Worm (Caenorhabditis elegans) whole organism, L1 larva: ENCODE data around the gene nspd-9.
"Not testable (repeated sequence)": the region's sequence is repeated elsewhere in the genome, so short reads cannot be mapped to it uniquely, and the experiment has no call there.

ENCODE experiments used
- F16B12.6 ChIP-seq: fragments of 150-350 bp; optimal IDR thresholded peaks from 2 replicates; lab custom pipeline; 2014; ENCODE audit warnings: missing biosample characterization, missing genetic modification characterization
- Y116A8C.19 ChIP-seq: sonication (generic microtip); optimal IDR thresholded peaks from 2 replicates; lab custom pipeline; 2016; ENCODE audit warnings: missing compliant biosample characterization, missing genetic modification characterization, borderline replicate concordance
- alr-1 ChIP-seq: fragments of 200-800 bp; sonication (Bioruptor generic); optimal IDR thresholded peaks from 2 replicates; lab custom pipeline; 2018; ENCODE audit warnings: borderline replicate concordance, mild to moderate bottlenecking, missing genetic modification characterization, missing compliant biosample characterization
- blmp-1 ChIP-seq: fragments of 150-350 bp; optimal IDR thresholded peaks from 2 replicates; lab custom pipeline; 2014; ENCODE audit warnings: missing biosample characterization, missing genetic modification characterization
- ceh-88 ChIP-seq: fragments of 200-800 bp; sonication (Bioruptor generic); IDR thresholded peaks from 2 replicates; pipeline ENCODE4 v1.3.6; 2022; ENCODE audit warnings: missing genetic modification characterization, missing compliant biosample characterization
- dpl-1 ChIP-seq, 3 experiments: fragments of 150-350 bp in 2 of 3; sonication (generic microtip) in 1 of 3; optimal IDR thresholded peaks; 2 replicates each; lab custom pipeline; 2014 to 2017; ENCODE audit warnings: missing biosample characterization in 3 of 3, missing genetic modification characterization in 3 of 3, missing genetic modification reagents in 3 of 3
- efl-1 ChIP-seq, 4 experiments: fragments of 150-350 bp; optimal IDR thresholded peaks in 3 of 4; peaks in 1 of 4; 1 replicate in 1 of 4; 2 replicates in 3 of 4; lab custom pipeline; 2014; ENCODE audit warnings: missing biosample characterization in 2 of 4, missing genetic modification characterization in 2 of 4, missing genetic modification reagents in 2 of 4
- efl-3 ChIP-seq: fragments of 200-800 bp; sonication (Bioruptor generic); optimal IDR thresholded peaks from 2 replicates; lab custom pipeline; 2018; ENCODE audit warnings: mild to moderate bottlenecking, missing genetic modification characterization, missing compliant biosample characterization
- elt-2 ChIP-seq: sonication (generic microtip); optimal IDR thresholded peaks from 2 replicates; lab custom pipeline; 2016; ENCODE audit warnings: missing genetic modification characterization, mild to moderate bottlenecking, inconsistent platforms, missing compliant biosample characterization, missing genetic modification reagents
- fkh-4 ChIP-seq: sonication (generic microtip); optimal IDR thresholded peaks from 2 replicates; lab custom pipeline; 2016; ENCODE audit warnings: missing compliant biosample characterization, missing genetic modification characterization, borderline replicate concordance
- fos-1 ChIP-seq: fragments of 150-350 bp; optimal IDR thresholded peaks from 2 replicates; lab custom pipeline; 2014; ENCODE audit warnings: missing biosample characterization, missing genetic modification characterization
- grh-1 ChIP-seq: fragments of 200-800 bp; sonication (Bioruptor generic); IDR thresholded peaks from 2 replicates; pipeline ENCODE4 v1.3.6; 2022; ENCODE audit warnings: missing genetic modification reagents, missing genetic modification characterization, missing compliant biosample characterization
- hlh-17 ChIP-seq: fragments of 200-800 bp; sonication (Bioruptor generic); optimal IDR thresholded peaks from 2 replicates; lab custom pipeline; 2018; ENCODE audit warnings: missing genetic modification characterization, mild to moderate bottlenecking, missing compliant biosample characterization, moderate library complexity, borderline replicate concordance
- hpl-2 ChIP-seq: fragments of 150-350 bp; optimal IDR thresholded peaks from 2 replicates; lab custom pipeline; 2014; ENCODE audit warnings: missing biosample characterization, missing genetic modification reagents, missing genetic modification characterization
- isw-1 ChIP-seq: fragments of 200-800 bp; sonication (Bioruptor generic); IDR thresholded peaks from 2 replicates; pipeline ENCODE4 v1.3.6; 2022; ENCODE audit warnings: missing genetic modification characterization, missing compliant biosample characterization
- lin-35 ChIP-seq, 2 experiments: fragments of 150-350 bp; optimal IDR thresholded peaks; 2 replicates each; lab custom pipeline; 2014; ENCODE audit warnings: missing biosample characterization in 2 of 2, missing genetic modification characterization in 2 of 2, missing genetic modification reagents in 2 of 2
- lin-39 ChIP-seq: fragments of 150-350 bp; optimal IDR thresholded peaks from 2 replicates; lab custom pipeline; 2014; ENCODE audit warnings: missing biosample characterization, missing genetic modification reagents, missing genetic modification characterization
- lsy-2 ChIP-seq, 2 experiments: fragments of 150-350 bp; optimal IDR thresholded peaks; 2 replicates each; lab custom pipeline; 2014; ENCODE audit warnings: missing biosample characterization in 2 of 2, missing genetic modification characterization in 2 of 2
- mdl-1 ChIP-seq, 2 experiments: fragments of 150-350 bp; optimal IDR thresholded peaks; 2 replicates each; lab custom pipeline; 2014 to 2017; ENCODE audit warnings: missing biosample characterization in 2 of 2, missing genetic modification characterization in 2 of 2, inconsistent platforms in 1 of 2
- mef-2 ChIP-seq: fragments of 150-350 bp; optimal IDR thresholded peaks from 2 replicates; lab custom pipeline; 2014; ENCODE audit warnings: missing biosample characterization, missing genetic modification characterization
- mep-1 ChIP-seq: fragments of 150-350 bp; optimal IDR thresholded peaks from 2 replicates; lab custom pipeline; 2014; ENCODE audit warnings: missing biosample characterization, missing genetic modification characterization
- nhr-12 ChIP-seq: sonication (generic microtip); optimal IDR thresholded peaks from 2 replicates; lab custom pipeline; 2017; ENCODE audit warnings: missing biosample characterization, missing genetic modification characterization
- nhr-237 ChIP-seq: fragments of 150-350 bp; optimal IDR thresholded peaks from 2 replicates; lab custom pipeline; 2014; ENCODE audit warnings: missing biosample characterization, missing genetic modification characterization
- nhr-71 ChIP-seq: sonication (generic microtip); optimal IDR thresholded peaks from 2 replicates; lab custom pipeline; 2016; ENCODE audit warnings: mild to moderate bottlenecking, missing genetic modification characterization, moderate library complexity, missing compliant biosample characterization
- nhr-76 ChIP-seq: sonication (generic microtip); optimal IDR thresholded peaks from 2 replicates; lab custom pipeline; 2017; ENCODE audit warnings: missing biosample characterization, missing genetic modification characterization
- nhr-84 ChIP-seq: sonication (generic microtip); optimal IDR thresholded peaks from 2 replicates; lab custom pipeline; 2017; ENCODE audit warnings: missing biosample characterization, missing genetic modification characterization
- nhr-85 ChIP-seq: sonication (generic microtip); peaks from one replicate; lab custom pipeline; 2016; ENCODE audit warnings: missing genetic modification characterization, inconsistent platforms, missing compliant biosample characterization
- nhr-90 ChIP-seq: sonication (generic microtip); optimal IDR thresholded peaks from 2 replicates; lab custom pipeline; 2016; ENCODE audit warnings: mild to moderate bottlenecking, missing genetic modification characterization, missing compliant biosample characterization; ENCODE audit not compliant: poor library complexity
- snpc-4 ChIP-seq: fragments of 150-350 bp; optimal IDR thresholded peaks from 2 replicates; lab custom pipeline; 2014; ENCODE audit warnings: missing biosample characterization, missing genetic modification characterization
- snu-23 ChIP-seq: sonication (generic microtip); optimal IDR thresholded peaks from 2 replicates; lab custom pipeline; 2016; ENCODE audit warnings: missing genetic modification characterization, missing compliant biosample characterization
- sox-4 ChIP-seq: sonication (generic microtip); optimal IDR thresholded peaks from 2 replicates; lab custom pipeline; 2016; ENCODE audit warnings: missing genetic modification characterization, missing compliant biosample characterization
- swsn-7 ChIP-seq: sonication (generic microtip); optimal IDR thresholded peaks from 2 replicates; lab custom pipeline; 2016; ENCODE audit warnings: missing genetic modification characterization, missing compliant biosample characterization
- tlp-1 ChIP-seq: fragments of 150-350 bp; optimal IDR thresholded peaks from 2 replicates; lab custom pipeline; 2014; ENCODE audit warnings: missing biosample characterization, missing genetic modification characterization
- unc-130 ChIP-seq: fragments of 150-350 bp; optimal IDR thresholded peaks from 2 replicates; lab custom pipeline; 2017; ENCODE audit warnings: missing biosample characterization, missing genetic modification characterization, inconsistent platforms
- xbp-1 ChIP-seq: sonication (generic microtip); optimal IDR thresholded peaks from 2 replicates; lab custom pipeline; 2016; ENCODE audit warnings: missing genetic modification characterization, missing compliant biosample characterization

Gene nspd-9

ce11 chrIII:4796039-4796438, 34.1 kb downstream of the nspd-9 start (continued):
- TF ChIP-seq hpl-2 (GFP tag; lab: Kevin White, UChicago): no peak
- TF ChIP-seq efl-1 (optimal IDR thresholded peaks at IDR 0.05; lab: Kevin White, UChicago): peak; percentile 78 to 80
- TF ChIP-seq efl-1 (GFP tag; optimal IDR thresholded peaks at IDR 0.05 in 1 of 2; lab: Kevin White, UChicago): peak; percentile 60 to 96
- no peak for TF ChIP-seq Y116A8C.19
- TF ChIP-seq nhr-84 (tag; lab: Kevin White, UChicago): no peak
- peak; percentile 54 for TF ChIP-seq nhr-85 (tag; lab: Kevin White, UChicago)
- peak; percentile 71 for TF ChIP-seq nhr-71 (tag; lab: Kevin White, UChicago)
- no peak for TF ChIP-seq nhr-76
- TF ChIP-seq fkh-4: no peak

ce11 chrIII:4792560-4793136, 37.5 kb downstream of the nspd-9 start, which contains the start of gene mip-1:
Gene mip-1, plus strand, starts transcription at chrIII:4793086.
- TF ChIP-seq ceh-88 (GFP tag; lab: Robert Waterston, UW) (no peak), fos-1 (tag; lab: Kevin White, UChicago) (no peak), nhr-71 (tag; lab: Kevin White, UChicago) (no peak), lin-39 (tag; lab: Kevin White, UChicago) (no peak), nhr-90 (tag; lab: Kevin White, UChicago) (no peak), nhr-237 (no peak), alr-1 (no peak), swsn-7 (tag; lab: Kevin White, UChicago) (no peak), xbp-1 (tag; lab: Kevin White, UChicago) (no peak), mdl-1 (tag; optimal IDR thresholded peaks at IDR 0.05; lab: Kevin White, UChicago) (no peak), unc-130 (tag; lab: Kevin White, UChicago) (no peak), snu-23 (GFP tag; lab: Kevin White, UChicago) (no peak), elt-2 (tag; lab: Kevin White, UChicago) (no peak), nhr-12 (no peak), mef-2 (tag; lab: Kevin White, UChicago) (no peak), efl-3 (GFP tag; lab: Kevin White, UChicago) (no peak)

- TF ChIP-seq nhr-84 (tag; lab: Kevin White, UChicago) (no peak), lin-35 (GFP tag; optimal IDR thresholded peaks at IDR 0.05; lab: Kevin White, UChicago) (peak; percentile 58 to 81), grh-1 (GFP tag; lab: Robert Waterston, UW) (no peak), mep-1 (no peak), sox-4 (no peak), hlh-17 (GFP tag; lab: Kevin White, UChicago) (no peak), efl-1 (optimal IDR thresholded peaks at IDR 0.05; lab: Kevin White, UChicago) (peak; percentile 16 to 70), efl-1 (GFP tag; optimal IDR thresholded peaks at IDR 0.05 in 1 of 2; lab: Kevin White, UChicago) (peak; percentile 82 to 97), blmp-1 (peak; percentile 74), dpl-1 (GFP tag; optimal IDR thresholded peaks at IDR 0.05; lab: Kevin White, UChicago) (peak; percentile 68 to 85 (median 73)), tlp-1 (no peak), mdl-1 (tag; optimal IDR thresholded peaks at IDR 0.05; lab: Kevin White, UChicago) (no peak), F16B12.6 (tag; lab: Kevin White, UChicago) (peak; percentile 80), lsy-2 (tag; optimal IDR thresholded peaks at IDR 0.05; lab: Kevin White, UChicago) (peak in 1 of 2 experiments; percentile 56)
Observed at ce11 chrIII:4785714-4786113, 44.4 kb downstream of the nspd-9 start, which contains the start of gene mel-28. Gene mel-28, plus strand, starts transcription at chrIII:4786080.

DNA sequence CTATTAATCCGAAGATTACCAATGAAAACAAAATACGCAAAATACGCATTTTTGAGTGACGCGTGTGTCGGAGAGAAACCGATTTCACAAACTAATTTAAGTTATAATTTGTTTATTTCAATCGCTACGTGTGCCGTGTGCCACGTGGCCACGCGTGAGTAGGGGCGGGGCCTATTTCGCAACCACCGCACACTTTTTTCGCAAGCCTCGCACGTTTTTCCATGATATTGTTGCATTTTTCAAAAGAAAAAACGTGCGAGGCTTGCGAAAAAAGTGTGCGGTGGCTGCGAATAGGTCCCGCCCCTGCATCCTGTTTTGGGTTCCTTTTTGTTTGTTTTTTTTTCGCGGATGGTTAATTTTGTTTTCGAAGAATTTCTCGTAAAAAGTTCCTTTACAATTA, 45.0 kb downstream of the nspd-9 start, which contains the start of gene enu-3.2:
TSS of gene enu-3.2 (minus strand) at position 105 of the 400 bp plus-strand sequence.
- TF ChIP-seq isw-1 (GFP tag; lab: Robert Waterston, UW); nhr-90 (tag; lab: Kevin White, UChicago); snpc-4 (tag; lab: Kevin White, UChicago): not testable (repeated sequence)
